Fruit fly (Drosophila melanogaster): Measurements from ENCODE around the gene PolZ2.

PolZ2 gene

DNA sequence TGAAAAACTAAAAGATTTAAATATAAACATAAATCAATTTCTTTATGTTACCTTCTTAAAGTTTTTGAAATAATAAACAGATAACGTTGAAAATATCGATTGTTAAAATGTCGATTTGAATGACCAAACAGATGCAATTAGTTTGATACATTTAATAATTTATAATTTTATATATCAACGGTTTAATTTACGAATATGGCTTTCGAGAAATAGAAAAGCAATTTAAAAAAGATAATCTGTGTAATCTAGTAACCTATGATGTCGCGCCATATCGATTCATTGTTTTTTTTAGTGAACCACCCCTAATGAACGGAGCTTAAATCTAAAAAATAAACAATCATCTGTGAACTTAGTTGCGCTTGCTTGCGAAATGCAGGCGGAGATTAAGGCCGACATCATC, at the start of gene PolZ2:
PolZ2 (plus strand) TSS at position 301 of the 400 bp plus-strand sequence.
- TF ChIP-seq CG17801 (GFP tag; optimal IDR thresholded peaks at IDR 0.05; ENCODE audit: partially characterized antibody), result no peak

DNA sequence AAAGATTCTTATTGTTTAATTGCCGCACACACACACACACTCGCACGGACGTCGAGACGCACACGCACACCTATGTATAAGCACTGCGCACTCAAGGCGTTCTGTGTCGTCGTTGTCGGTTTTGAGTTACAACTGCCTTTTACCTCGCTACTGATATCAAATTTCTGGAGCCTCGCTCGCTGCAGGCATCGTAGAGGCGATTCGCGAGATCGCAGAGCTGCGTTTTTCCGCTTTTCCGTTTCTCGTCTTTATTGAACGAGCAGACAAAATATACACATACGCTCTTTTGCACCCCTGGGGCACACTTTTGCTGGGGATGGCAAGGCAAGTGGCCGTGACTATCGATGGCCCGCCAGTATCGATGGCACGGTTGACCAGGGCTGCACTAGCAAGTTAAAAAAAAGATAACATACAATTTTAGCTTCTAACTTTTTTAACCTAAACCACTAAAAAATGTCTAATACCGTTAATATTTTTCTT, 41.2 kb upstream of the PolZ2 start, which contains the start of gene CG2519:
CG2519 (minus strand) TSS at position 312 of the 480 bp plus-strand sequence.
- TF ChIP-seq CG17801 (GFP tag; optimal IDR thresholded peaks at IDR 0.05; ENCODE audit: partially characterized antibody), result peak; percentile 31

dm6 chr3R:5550452-5550851, 38.2 kb upstream of the PolZ2 start:
- no peak for TF ChIP-seq CG17801 (GFP tag; optimal IDR thresholded peaks at IDR 0.05; ENCODE audit: partially characterized antibody)

DNA sequence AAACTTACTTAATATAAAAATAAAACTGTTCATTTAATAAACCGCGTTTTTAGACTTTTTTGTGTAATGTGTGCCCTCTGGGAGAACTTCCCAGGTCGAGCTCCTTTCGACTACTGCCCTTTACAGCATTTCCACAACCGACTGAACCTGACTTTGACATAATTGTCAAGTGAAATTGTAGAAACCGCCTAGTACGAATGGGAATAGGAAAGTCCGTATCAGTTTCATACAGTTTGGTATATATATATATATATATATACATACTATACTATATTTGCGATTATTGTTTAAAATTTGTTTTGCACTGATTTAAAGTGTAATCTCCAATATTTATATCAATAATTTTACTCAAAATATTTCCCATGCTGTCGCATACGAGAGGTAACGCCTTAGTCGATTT, 37.6 kb upstream of the PolZ2 start, which contains the start of gene mia:
mia (minus strand) TSS at position 101 of the 400 bp plus-strand sequence.
- TF ChIP-seq CG17801 (GFP tag; optimal IDR thresholded peaks at IDR 0.05; ENCODE audit: partially characterized antibody), result no peak

dm6 chr3R:5551593-5551992, 37.1 kb upstream of the PolZ2 start:
- TF ChIP-seq CG17801 (GFP tag; optimal IDR thresholded peaks at IDR 0.05; ENCODE audit: partially characterized antibody), result no peak

- TF ChIP-seq CG17801 (GFP tag; optimal IDR thresholded peaks at IDR 0.05; ENCODE audit: partially characterized antibody), result peak; percentile 30
These were observed 34.6 kb upstream of the PolZ2 start, which contains the start of gene Pcmt for dm6 chr3R:5554082-5554481. Gene Pcmt, minus strand, starts transcription at chr3R:5554316.

DNA sequence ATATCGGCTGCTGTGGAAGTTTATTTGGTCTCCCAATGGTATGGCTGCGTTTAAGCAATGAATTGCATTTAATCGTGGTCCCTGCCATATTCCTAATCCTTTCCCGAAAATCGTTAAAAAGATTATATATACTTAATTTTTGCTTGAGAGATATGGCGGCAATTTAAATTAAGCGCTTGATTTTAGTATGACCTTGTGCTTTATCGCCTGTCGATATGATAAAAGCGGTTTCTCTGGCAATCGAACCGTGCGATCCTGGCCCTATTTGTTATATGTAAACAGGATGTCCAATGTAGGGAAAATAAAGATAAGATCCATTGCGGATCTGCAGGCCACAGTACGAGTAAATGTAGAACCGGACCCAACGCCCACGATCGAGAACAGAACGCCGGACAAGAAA, 33.8 kb upstream of the PolZ2 start, which contains the start of gene Snm1:
Snm1 (plus strand) TSS at position 233 of the 400 bp plus-strand sequence.
- TF ChIP-seq CG17801 (GFP tag; optimal IDR thresholded peaks at IDR 0.05; ENCODE audit: partially characterized antibody), result no peak

- TF ChIP-seq CG17801 (GFP tag; optimal IDR thresholded peaks at IDR 0.05; ENCODE audit: partially characterized antibody), result no peak
These were observed 25.7 kb upstream of the PolZ2 start for dm6 chr3R:5562956-5563355.

dm6 chr3R:5563420-5563819, 25.3 kb upstream of the PolZ2 start, which contains the start of gene Pi4KIIalpha:
Gene Pi4KIIalpha, minus strand, starts transcription at chr3R:5563652.
- TF ChIP-seq CG17801 (GFP tag; optimal IDR thresholded peaks at IDR 0.05; ENCODE audit: partially characterized antibody), result no peak

DNA sequence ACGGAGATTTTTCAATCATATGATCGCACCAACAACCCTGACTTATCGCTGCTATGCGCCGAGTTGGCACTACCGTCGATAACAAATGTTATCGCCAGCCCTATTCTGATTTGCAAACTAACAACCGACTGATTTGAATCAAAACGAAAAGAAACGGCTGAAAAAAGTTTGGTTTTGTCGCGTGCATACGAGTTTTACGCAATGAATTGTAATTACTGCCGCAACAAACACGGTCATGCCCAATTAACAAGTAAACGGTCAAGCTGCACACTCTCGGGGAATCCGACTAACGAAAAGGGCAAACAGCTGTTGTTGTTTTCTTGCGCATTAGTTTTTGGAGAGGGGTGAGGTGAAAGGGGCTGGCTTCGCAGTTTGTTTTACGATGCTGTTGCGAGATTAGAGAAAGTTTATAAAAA, 23.9 kb upstream of the PolZ2 start, which contains the start of the genes CG14671 and CG12746:
CG14671 (minus strand) TSS at position 41 of the 416 bp plus-strand sequence.
CG12746 (plus strand) TSS at position 91 of the 416 bp plus-strand sequence.
- TF ChIP-seq CG17801 (GFP tag; optimal IDR thresholded peaks at IDR 0.05; ENCODE audit: partially characterized antibody), result no peak

dm6 chr3R:5565623-5566022, 23.1 kb upstream of the PolZ2 start:
- peak; percentile 75 for TF ChIP-seq CG17801 (GFP tag; optimal IDR thresholded peaks at IDR 0.05; ENCODE audit: partially characterized antibody)

dm6 chr3R:5568590-5568989, 20.1 kb upstream of the PolZ2 start, which contains the start of the genes CG2931 and Rheb:
Gene CG2931, minus strand, starts transcription at chr3R:5568615.
Gene Rheb, plus strand, starts transcription at chr3R:5568921.
- peak; percentile 65 for TF ChIP-seq CG17801 (GFP tag; optimal IDR thresholded peaks at IDR 0.05; ENCODE audit: partially characterized antibody)

dm6 chr3R:5570635-5571436, 17.8 kb upstream of the PolZ2 start, which contains the start of gene CRMP:
Gene CRMP, plus strand, starts transcription at chr3R:5571108.
- TF ChIP-seq CG17801 (GFP tag; optimal IDR thresholded peaks at IDR 0.05; ENCODE audit: partially characterized antibody), result peak; percentile 74

DNA sequence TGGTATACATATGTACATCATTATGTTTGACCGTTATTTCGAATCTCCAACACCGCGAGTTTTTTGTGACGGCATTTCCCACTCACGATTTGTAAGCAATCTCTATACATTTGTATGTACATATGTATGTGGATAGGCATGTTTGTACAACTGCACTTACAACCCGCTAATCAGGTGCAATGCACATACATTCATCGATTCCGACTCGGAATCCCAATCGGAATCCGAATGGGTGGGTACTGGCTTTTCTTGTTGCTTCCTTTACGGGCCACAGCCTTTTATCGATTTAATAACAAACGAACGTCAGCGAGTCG, 17.3 kb upstream of the PolZ2 start:
- no peak for TF ChIP-seq CG17801 (GFP tag; optimal IDR thresholded peaks at IDR 0.05; ENCODE audit: partially characterized antibody)

DNA sequence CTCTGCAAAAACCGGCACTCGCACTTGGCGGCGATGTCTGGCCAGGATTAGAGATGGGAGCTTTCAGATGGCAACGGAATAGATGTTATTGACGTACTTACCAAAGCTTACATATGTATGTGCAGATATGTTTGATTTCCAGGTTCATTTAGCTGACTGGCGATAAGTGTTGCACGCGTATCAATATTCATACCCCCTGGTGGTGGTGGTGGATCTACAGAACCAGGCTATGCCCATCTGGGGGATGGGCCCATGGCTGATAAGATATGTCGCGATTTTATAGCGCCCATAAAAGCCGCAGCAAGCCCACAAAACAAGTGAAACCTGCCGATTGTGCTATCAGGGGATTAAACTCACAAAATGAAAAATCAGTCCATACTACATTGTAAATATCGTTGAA, 16.9 kb upstream of the PolZ2 start:
- TF ChIP-seq CG17801 (GFP tag; optimal IDR thresholded peaks at IDR 0.05; ENCODE audit: partially characterized antibody), result no peak
